Worm (Caenorhabditis elegans) whole organism, L4 larva: ENCODE measurements around the gene hel-1.

Experiments
- F37D6.2 ChIP-seq: sonication (generic microtip); optimal IDR thresholded peaks from 2 replicates; lab custom pipeline; 2016; ENCODE audit warnings: mild to moderate bottlenecking, missing genetic modification characterization, missing compliant biosample characterization
- F44E2.7 ChIP-seq: fragments of 200-800 bp; sonication (Bioruptor generic); IDR thresholded peaks from 2 replicates; pipeline ENCODE4 v2.1.2; 2022; ENCODE audit warnings: missing genetic modification characterization, missing compliant biosample characterization
- R02D3.7 ChIP-seq: fragments of 150-350 bp; sonication (generic microtip); optimal IDR thresholded peaks from 3 replicates; lab custom pipeline; 2014; ENCODE audit warnings: missing biosample characterization, missing genetic modification characterization
- T20F7.1 ChIP-seq: fragments of 200-800 bp; sonication (Bioruptor generic); optimal IDR thresholded peaks from 2 replicates; lab custom pipeline; 2018; ENCODE audit warnings: mild to moderate bottlenecking, missing genetic modification characterization, missing compliant biosample characterization
- T26A8.4 ChIP-seq: fragments of 200-800 bp; sonication (Bioruptor generic); IDR thresholded peaks from 2 replicates; pipeline ENCODE4 v1.3.6; 2022; ENCODE audit warnings: missing genetic modification characterization, missing compliant biosample characterization
- Y105C5A.15 ChIP-seq: fragments of 200-800 bp; sonication (Bioruptor generic); IDR thresholded peaks from 2 replicates; pipeline ENCODE4 v1.3.6; 2022; ENCODE audit warnings: missing genetic modification characterization, missing compliant biosample characterization
- Y5F2A.4 ChIP-seq: fragments of 200-800 bp; sonication (Bioruptor generic); optimal IDR thresholded peaks from 2 replicates; lab custom pipeline; 2018; ENCODE audit warnings: mild to moderate bottlenecking, missing genetic modification characterization, missing compliant biosample characterization
- ZK337.2 ChIP-seq: fragments of 200-800 bp; sonication (Bioruptor generic); IDR thresholded peaks from 2 replicates; pipeline ENCODE4 v1.3.6; 2022; ENCODE audit warnings: missing genetic modification reagents, missing genetic modification characterization, missing compliant biosample characterization
- ZK546.5 ChIP-seq, 2 experiments: sonication (generic microtip); optimal IDR thresholded peaks; 2 replicates each; lab custom pipeline; 2017; ENCODE audit warnings: missing biosample characterization in 2 of 2, missing genetic modification characterization in 2 of 2
- aly-2 ChIP-seq: sonication (generic microtip); optimal IDR thresholded peaks from 2 replicates; lab custom pipeline; 2018; ENCODE audit warnings: missing biosample characterization, missing genetic modification characterization
- ama-1 ChIP-seq: fragments of 150-350 bp; optimal IDR thresholded peaks from 2 replicates; lab custom pipeline; 2014; ENCODE audit warnings: inconsistent platforms, mixed read lengths
- ceh-28 ChIP-seq: fragments of 150-350 bp; optimal IDR thresholded peaks from 2 replicates; lab custom pipeline; 2014; ENCODE audit warnings: missing biosample characterization, missing genetic modification reagents, missing genetic modification characterization
- ces-1 ChIP-seq: fragments of 150-350 bp; sonication (generic microtip); optimal IDR thresholded peaks from 4 replicates; lab custom pipeline; 2014; ENCODE audit warnings: missing biosample characterization, missing genetic modification reagents, missing genetic modification characterization
- cey-2 ChIP-seq: sonication (generic microtip); optimal IDR thresholded peaks from 3 replicates; lab custom pipeline; 2017; ENCODE audit warnings: missing genetic modification characterization, mild to moderate bottlenecking, missing compliant biosample characterization, antibody characterized with exemption, borderline replicate concordance; ENCODE audit not compliant: insufficient read depth
- ctbp-1 ChIP-seq: fragments of 200-800 bp; sonication (Bioruptor generic); IDR thresholded peaks from 2 replicates; pipeline ENCODE4 v1.3.6; 2022; ENCODE audit warnings: missing genetic modification reagents, missing genetic modification characterization, missing compliant biosample characterization
- daf-16 ChIP-seq, 3 experiments: sonication (generic microtip); optimal IDR thresholded peaks; 2 replicates each; lab custom pipeline; 2016 to 2017; ENCODE audit warnings: missing genetic modification characterization in 3 of 3, missing genetic modification reagents in 3 of 3, mild to moderate bottlenecking in 2 of 3, missing compliant biosample characterization in 2 of 3, missing biosample characterization in 1 of 3, moderate library complexity in 1 of 3
- dmd-8 ChIP-seq: fragments of 200-800 bp; sonication (Bioruptor generic); IDR thresholded peaks from 2 replicates; pipeline ENCODE4 v1.3.6; 2022; ENCODE audit warnings: missing genetic modification characterization, missing compliant biosample characterization
- duxl-1 ChIP-seq: sonication (generic microtip); optimal IDR thresholded peaks from 2 replicates; lab custom pipeline; 2016; ENCODE audit warnings: mild to moderate bottlenecking, missing genetic modification characterization, moderate library complexity, missing compliant biosample characterization; ENCODE audit not compliant: poor library complexity
- dve-1 ChIP-seq: sonication (generic microtip); optimal IDR thresholded peaks from 2 replicates; lab custom pipeline; 2017; ENCODE audit warnings: antibody characterized with exemption, mild to moderate bottlenecking, missing genetic modification characterization, missing compliant biosample characterization; ENCODE audit not compliant: insufficient read depth
- egl-27 ChIP-seq: sonication (generic microtip); optimal IDR thresholded peaks from 3 replicates; lab custom pipeline; 2017; ENCODE audit warnings: missing biosample characterization, missing genetic modification reagents, missing genetic modification characterization
- fos-1 ChIP-seq: fragments of 150-350 bp; optimal IDR thresholded peaks from 2 replicates; lab custom pipeline; 2014; ENCODE audit warnings: missing biosample characterization, missing genetic modification characterization
- hif-1 ChIP-seq, 2 experiments: sonication (generic microtip); optimal IDR thresholded peaks; 2 replicates each; lab custom pipeline; 2016 to 2017; ENCODE audit warnings: missing compliant biosample characterization in 2 of 2, missing genetic modification characterization in 2 of 2, missing genetic modification reagents in 2 of 2, missing genotype in 2 of 2, mild to moderate bottlenecking in 1 of 2
- hlh-11 ChIP-seq: fragments of 200-800 bp; sonication (Bioruptor generic); optimal IDR thresholded peaks from 2 replicates; lab custom pipeline; 2018; ENCODE audit warnings: mild to moderate bottlenecking, missing genetic modification characterization, missing compliant biosample characterization
- lin-1 ChIP-seq: fragments of 200-800 bp; sonication (Bioruptor generic); IDR thresholded peaks from 2 replicates; pipeline ENCODE4 v1.3.6; 2022; ENCODE audit warnings: missing genetic modification reagents, missing genetic modification characterization, missing compliant biosample characterization
- lin-29 ChIP-seq: fragments of 200-800 bp; sonication (Bioruptor generic); IDR thresholded peaks from 2 replicates; pipeline ENCODE4 v1.3.6; 2022; ENCODE audit warnings: missing genetic modification reagents, missing genetic modification characterization, missing compliant biosample characterization
- lin-39 ChIP-seq: fragments of 150-350 bp; optimal IDR thresholded peaks from 2 replicates; lab custom pipeline; 2014; ENCODE audit warnings: missing biosample characterization, missing genetic modification reagents, missing genetic modification characterization
- lir-3 ChIP-seq: sonication (generic microtip); optimal IDR thresholded peaks from 2 replicates; lab custom pipeline; 2016; ENCODE audit warnings: mild to moderate bottlenecking, missing genetic modification characterization, missing compliant biosample characterization
- lsy-2 ChIP-seq, 2 experiments: fragments of 150-350 bp in 1 of 2; sonication (generic microtip) in 1 of 2; optimal IDR thresholded peaks; 2 replicates each; lab custom pipeline; 2014 to 2017; ENCODE audit warnings: missing biosample characterization in 2 of 2, missing genetic modification characterization in 2 of 2
- madf-5 ChIP-seq, 2 experiments: fragments of 200-800 bp; sonication (Bioruptor generic); IDR thresholded peaks; 2 replicates each; pipeline ENCODE4 v1.3.6; 2022; ENCODE audit warnings: missing compliant biosample characterization in 2 of 2, missing genetic modification characterization in 2 of 2
- mdt-29 ChIP-seq: fragments of 200-800 bp; sonication (Bioruptor generic); IDR thresholded peaks from 2 replicates; pipeline ENCODE4 v1.3.6; 2022; ENCODE audit warnings: missing genetic modification reagents, missing genetic modification characterization, missing compliant biosample characterization
- mep-1 ChIP-seq: fragments of 150-350 bp; sonication (generic microtip); optimal IDR thresholded peaks from 3 replicates; lab custom pipeline; 2014; ENCODE audit warnings: missing biosample characterization, missing genetic modification characterization
- mes-2 ChIP-seq: sonication (generic microtip); optimal IDR thresholded peaks from 2 replicates; lab custom pipeline; 2016; ENCODE audit warnings: missing genotype, mild to moderate bottlenecking, missing genetic modification characterization, missing compliant biosample characterization; ENCODE audit not compliant: poor library complexity, severe bottlenecking
- mxl-3 ChIP-seq: fragments of 200-800 bp; sonication (Bioruptor generic); optimal IDR thresholded peaks from 2 replicates; lab custom pipeline; 2018; ENCODE audit warnings: mild to moderate bottlenecking, missing genetic modification characterization, missing compliant biosample characterization
- nhr-10 ChIP-seq: fragments of 150-350 bp; optimal IDR thresholded peaks from 2 replicates; lab custom pipeline; 2014; ENCODE audit warnings: missing biosample characterization, missing genetic modification characterization
- nhr-102 ChIP-seq: sonication (generic microtip); optimal IDR thresholded peaks from 2 replicates; lab custom pipeline; 2016; ENCODE audit warnings: mild to moderate bottlenecking, missing genetic modification characterization, moderate library complexity, missing compliant biosample characterization
- nhr-25 ChIP-seq: sonication (generic microtip); optimal IDR thresholded peaks from 2 replicates; lab custom pipeline; 2017; ENCODE audit warnings: missing genetic modification characterization, mild to moderate bottlenecking, missing compliant biosample characterization, antibody characterized with exemption, moderate library complexity, borderline replicate concordance; ENCODE audit not compliant: insufficient read depth
- set-16 ChIP-seq: fragments of 200-800 bp; sonication (Bioruptor generic); IDR thresholded peaks from 2 replicates; pipeline ENCODE4 v1.3.6; 2022; ENCODE audit warnings: missing genetic modification reagents, missing genetic modification characterization, missing compliant biosample characterization
- snpc-1.2 ChIP-seq: fragments of 200-800 bp; sonication (Bioruptor generic); IDR thresholded peaks from 2 replicates; pipeline ENCODE4 v1.3.6; 2022; ENCODE audit warnings: missing genetic modification reagents, missing genetic modification characterization, missing compliant biosample characterization
- snpc-4 ChIP-seq: fragments of 150-350 bp; optimal IDR thresholded peaks from 2 replicates; lab custom pipeline; 2014; ENCODE audit warnings: missing biosample characterization, missing genetic modification characterization
- spr-1 ChIP-seq: sonication (generic microtip); optimal IDR thresholded peaks from 2 replicates; lab custom pipeline; 2016; ENCODE audit warnings: mild to moderate bottlenecking, missing genetic modification characterization, missing compliant biosample characterization
- tra-1 ChIP-seq: fragments of 200-800 bp; sonication (Bioruptor generic); IDR thresholded peaks from 2 replicates; pipeline ENCODE4 v1.3.6; 2022; ENCODE audit warnings: missing genetic modification reagents, missing genetic modification characterization, missing compliant biosample characterization
- unc-130 ChIP-seq: sonication (generic microtip); optimal IDR thresholded peaks from 2 replicates; lab custom pipeline; 2016; ENCODE audit warnings: missing genetic modification reagents, missing genetic modification characterization, missing compliant biosample characterization
- zag-1 ChIP-seq: fragments of 150-350 bp; optimal IDR thresholded peaks from 2 replicates; lab custom pipeline; 2014; ENCODE audit warnings: missing biosample characterization, missing genetic modification characterization
- zfp-3 ChIP-seq: fragments of 200-800 bp; sonication (Bioruptor generic); conservative IDR thresholded peaks from 2 replicates; pipeline ENCODE4 v1.3.6; 2022; ENCODE audit warnings: missing genetic modification reagents, missing genetic modification characterization, missing compliant biosample characterization

The hel-1 gene

ce11 chrII:8358466-8358865 is 29.8 kb upstream of the hel-1 start:
- TF ChIP-seq lsy-2 (tag; optimal IDR thresholded peaks at IDR 0.05; lab: Kevin White, UChicago) (no peak), dmd-8 (GFP tag; lab: Robert Waterston, UW) (0 out of 2 replicates have a peak, but pooled peaks have one; percentile 63), snpc-4 (tag; lab: Kevin White, UChicago) (no peak), snpc-1.2 (GFP tag; lab: Robert Waterston, UW) (no peak), aly-2 (tag; lab: Kevin White, UChicago) (no peak), hlh-11 (tag; lab: Kevin White, UChicago) (peak; percentile 34), ZK546.5 (tag; optimal IDR thresholded peaks at IDR 0.05; lab: Kevin White, UChicago) (no peak), ctbp-1 (GFP tag; lab: Robert Waterston, UW) (no peak), nhr-25 (tag; lab: Kevin White, UChicago) (no peak), madf-5 (GFP tag; IDR thresholded peaks at IDR 0.05; lab: Robert Waterston, UW) (0 out of 4 replicates have a peak, but pooled peaks of 1 of the 2 experiments have one; percentile 65), lin-1 (no peak), dve-1 (no peak), lin-29 (GFP tag; lab: Robert Waterston, UW) (no peak), egl-27 (tag; lab: Kevin White, UChicago) (no peak), ceh-28 (tag; lab: Kevin White, UChicago) (no peak), ama-1 (lab: Kevin White, UChicago) (no peak), ZK337.2 (GFP tag; lab: Robert Waterston, UW) (no peak), mes-2 (no peak), lir-3 (tag; lab: Kevin White, UChicago) (no peak), set-16 (GFP tag; lab: Robert Waterston, UW) (peak; percentile 95), T26A8.4 (GFP tag; lab: Robert Waterston, UW) (peak; percentile 47; the same call in 1 of the 2 replicates), zfp-3 (GFP tag; lab: Robert Waterston, UW) (no peak), R02D3.7 (tag; lab: Kevin White, UChicago) (no peak), daf-16 (GFP tag; optimal IDR thresholded peaks at IDR 0.05; lab: Kevin White, UChicago) (no peak), daf-16 (tag; optimal IDR thresholded peaks at IDR 0.05; lab: Kevin White, UChicago) (no peak), mdt-29 (GFP tag; lab: Robert Waterston, UW) (no peak), F44E2.7 (GFP tag; lab: Robert Waterston, UW) (0 out of 2 replicates have a peak, but pooled peaks have one; percentile 10), lin-39 (tag; lab: Kevin White, UChicago) (no peak), zag-1 (no peak), mxl-3 (GFP tag; lab: Kevin White, UChicago) (no peak), Y105C5A.15 (GFP tag; lab: Robert Waterston, UW) (no peak), spr-1 (peak; percentile 21)

ce11 chrII:8354233-8354750 is 25.6 kb upstream of the hel-1 start, which contains the start of gene C26D10.6:
TSS of gene C26D10.6 (minus strand) at chrII:8354700.
- TF ChIP-seq duxl-1 (tag; lab: Kevin White, UChicago) (no peak), F37D6.2 (no peak), mep-1 (no peak), egl-27 (tag; lab: Kevin White, UChicago) (no peak), Y5F2A.4 (GFP tag; lab: Kevin White, UChicago) (no peak), F44E2.7 (GFP tag; lab: Robert Waterston, UW) (no peak), T20F7.1 (GFP tag; lab: Kevin White, UChicago) (no peak), nhr-102 (no peak), spr-1 (no peak), ces-1 (GFP tag; lab: Kevin White, UChicago) (no peak), lin-29 (GFP tag; lab: Robert Waterston, UW) (no peak), nhr-10 (tag; lab: Kevin White, UChicago) (no peak), tra-1 (no peak), unc-130 (GFP tag; lab: Kevin White, UChicago) (no peak), hif-1 (tag; optimal IDR thresholded peaks at IDR 0.05; lab: Kevin White, UChicago) (no peak), cey-2 (tag; lab: Kevin White, UChicago) (no peak), fos-1 (tag; lab: Kevin White, UChicago) (no peak)
